Worm (Caenorhabditis elegans): ENCODE measurements around the gene F32D1.11.

Gene F32D1.11

ce11 chrV:4346325-4346724 lies 20.0 kb downstream of the F32D1.11 start, which contains the start of gene hpo-18:
Gene hpo-18 (minus strand): TSS chrV:4346425.
- TF ChIP-seq T26A5.8 (tag; optimal IDR thresholded peaks at IDR 0.05) (no peak), lsl-1 (GFP tag; optimal IDR thresholded peaks at IDR 0.05) (no peak), hmg-1.2 (GFP tag; IDR thresholded peaks at IDR 0.05) (no peak), F10E7.11 (tag; optimal IDR thresholded peaks at IDR 0.05) (no peak), ztf-28 (GFP tag; IDR thresholded peaks at IDR 0.05) (no peak), ets-4 (GFP tag; optimal IDR thresholded peaks at IDR 0.05) (no peak), rec-8 (tag; optimal IDR thresholded peaks at IDR 0.05) (no peak), nhr-179 (tag; optimal IDR thresholded peaks at IDR 0.05) (no peak), nhr-120 (GFP tag; IDR thresholded peaks at IDR 0.05) (no peak), nhr-27 (tag; optimal IDR thresholded peaks at IDR 0.05) (no peak), egl-18 (GFP tag; IDR thresholded peaks at IDR 0.05) (no peak), fkh-3 (tag; optimal IDR thresholded peaks at IDR 0.05) (no peak), lin-26 (GFP tag; IDR thresholded peaks at IDR 0.05) (no peak), ztf-18 (tag; optimal IDR thresholded peaks at IDR 0.05) (no peak), let-607 (tag; optimal IDR thresholded peaks at IDR 0.05) (no peak), Y56A3A.18 (GFP tag; IDR thresholded peaks at IDR 0.05) (no peak), hmg-20 (GFP tag; IDR thresholded peaks at IDR 0.05) (no peak), lin-54 (GFP tag; optimal IDR thresholded peaks at IDR 0.05) (no peak), mxl-1 (tag; optimal IDR thresholded peaks at IDR 0.05) (no peak), C06A6.2 (GFP tag; conservative IDR thresholded peaks at IDR 0.05) (no peak)

ce11 chrV:4345714-4346113 lies 20.6 kb downstream of the F32D1.11 start, which contains the start of gene figl-1:
Gene figl-1 (minus strand): TSS chrV:4345999.
- no peak for TF ChIP-seq F57A8.1 (GFP tag; optimal IDR thresholded peaks at IDR 0.05)
- no peak for TF ChIP-seq nhr-80 (tag; optimal IDR thresholded peaks at IDR 0.05)
- no peak for TF ChIP-seq ztf-22 (GFP tag; optimal IDR thresholded peaks at IDR 0.05)
- no peak for TF ChIP-seq fkh-3 (tag; optimal IDR thresholded peaks at IDR 0.05)
- no peak for TF ChIP-seq tlf-1 (GFP tag; optimal IDR thresholded peaks at IDR 0.05)
- TF ChIP-seq F49E8.2 (tag; optimal IDR thresholded peaks at IDR 0.05; ENCODE audit: insufficient read depth) = peak; percentile 27
- no peak for TF ChIP-seq F37B4.10 (GFP tag; IDR thresholded peaks at IDR 0.05)
- TF ChIP-seq zim-3 (tag; optimal IDR thresholded peaks at IDR 0.05) = peak; percentile 12
- peak; percentile 40; the same call in 1 of the 2 replicates for TF ChIP-seq mcd-1 (GFP tag; IDR thresholded peaks at IDR 0.05)
- TF ChIP-seq ceh-58 (GFP tag; IDR thresholded peaks at IDR 0.05) = no peak
- no peak for TF ChIP-seq lsy-27 (tag; optimal IDR thresholded peaks at IDR 0.05; ENCODE audit: borderline replicate concordance, insufficient read depth)
- TF ChIP-seq nfyb-1 (GFP tag; IDR thresholded peaks at IDR 0.05) = peak; percentile 56
- TF ChIP-seq hlh-26 (GFP tag; conservative IDR thresholded peaks at IDR 0.05) = no peak
- TF ChIP-seq ztf-6 (GFP tag; IDR thresholded peaks at IDR 0.05) = no peak
- no peak for TF ChIP-seq let-607 (tag; optimal IDR thresholded peaks at IDR 0.05)
- peak; percentile 23; the same call in 1 of the 2 replicates for TF ChIP-seq pbrm-1 (GFP tag; IDR thresholded peaks at IDR 0.05)
- no peak for TF ChIP-seq nhr-90 (tag; optimal IDR thresholded peaks at IDR 0.05)
- TF ChIP-seq athp-1 (tag; optimal IDR thresholded peaks at IDR 0.05) = peak; percentile 10
- TF ChIP-seq bed-2 (GFP tag; IDR thresholded peaks at IDR 0.05) = no peak
- TF ChIP-seq lin-54 (GFP tag; optimal IDR thresholded peaks at IDR 0.05) = peak; percentile 32
- no peak for TF ChIP-seq F39B2.1 (GFP tag; IDR thresholded peaks at IDR 0.05)
- TF ChIP-seq F33H1.4 (GFP tag; IDR thresholded peaks at IDR 0.05) = peak; percentile 25; the same call in 1 of the 2 replicates
- 0 out of 2 replicates have a peak, but pooled peaks have one; percentile 59 for TF ChIP-seq madf-3 (GFP tag; IDR thresholded peaks at IDR 0.05)
- no peak for TF ChIP-seq ccch-3 (GFP tag; optimal IDR thresholded peaks at IDR 0.05)
- TF ChIP-seq C06A6.2 (GFP tag; conservative IDR thresholded peaks at IDR 0.05) = no peak
- TF ChIP-seq madf-6 (GFP tag; IDR thresholded peaks at IDR 0.05) = peak; percentile 47
